Worm (Caenorhabditis elegans): Measurements from ENCODE around the gene srh-89.

The srh-89 gene

ce11 chrV:7435376-7436204 is 29.0 kb downstream of the srh-89 start, which contains the start of the genes ddo-2 and F25E5.8 (continued):
- TF ChIP-seq Y75B8A.6 (GFP tag; IDR thresholded peaks at IDR 0.05) (no peak), ceh-82 (tag; optimal IDR thresholded peaks at IDR 0.05) (no peak), nhr-77 (tag; optimal IDR thresholded peaks at IDR 0.05) (no peak), fos-1 (tag; optimal IDR thresholded peaks at IDR 0.05) (no peak), vab-7 (GFP tag; IDR thresholded peaks at IDR 0.05) (no peak), ctbp-1 (GFP tag; IDR thresholded peaks at IDR 0.05) (no peak), nhr-102 (tag; optimal IDR thresholded peaks at IDR 0.05) (no peak), aly-2 (tag; optimal IDR thresholded peaks at IDR 0.05) (no peak), F49E8.2 (tag; optimal IDR thresholded peaks at IDR 0.05; ENCODE audit: borderline replicate concordance) (no peak), nhr-76 (tag; optimal IDR thresholded peaks at IDR 0.05) (no peak), jun-1 (tag; optimal IDR thresholded peaks at IDR 0.05) (no peak), lim-7 (GFP tag; IDR thresholded peaks at IDR 0.05) (no peak), ama-1 (optimal IDR thresholded peaks at IDR 0.05) (peak; percentile 74), fkh-10 (GFP tag; optimal IDR thresholded peaks at IDR 0.05) (no peak)

DNA sequence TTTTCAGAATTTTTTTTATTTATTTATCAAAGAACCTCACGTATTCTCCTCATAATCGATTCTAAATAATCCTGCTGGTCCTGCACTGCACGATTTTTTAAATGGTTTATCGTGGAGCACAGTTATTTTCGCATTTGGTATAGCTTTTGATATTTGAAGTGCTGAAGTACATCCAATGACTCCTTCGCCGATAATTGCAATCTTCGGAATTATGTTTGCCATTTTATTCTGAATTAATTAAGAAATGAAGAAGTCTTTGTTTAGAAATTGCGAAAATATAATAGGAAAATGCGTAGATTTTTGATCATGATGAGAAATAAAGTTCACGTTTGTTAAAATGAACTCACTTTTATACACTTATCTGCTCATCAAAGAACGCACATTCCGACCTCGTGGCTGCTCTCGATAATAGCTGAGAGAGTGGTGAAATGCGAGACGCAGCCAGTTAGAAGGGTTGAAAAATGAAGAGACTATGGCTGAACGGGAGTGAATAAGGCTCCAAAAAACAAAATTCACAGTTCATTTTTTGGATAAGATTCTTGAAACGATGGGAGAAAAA is 29.7 kb downstream of the srh-89 start:
- TF ChIP-seq ama-1 (optimal IDR thresholded peaks at IDR 0.05) = peak; percentile 78
- no peak for TF ChIP-seq fkh-10 (GFP tag; optimal IDR thresholded peaks at IDR 0.05)
- peak in 1 of 2 experiments; percentile 68 for TF ChIP-seq lsy-2 (tag; optimal IDR thresholded peaks at IDR 0.05)
- peak; percentile 50; the same call in 1 of the 2 replicates for TF ChIP-seq ceh-20 (GFP tag; IDR thresholded peaks at IDR 0.05)
- peak in 1 of 2 experiments; percentile 78 for TF ChIP-seq unc-62 (GFP tag; optimal IDR thresholded peaks at IDR 0.05 in 1 of 2)
- no peak for TF ChIP-seq unc-62 (tag; optimal IDR thresholded peaks at IDR 0.05)
- peak; percentile 32 for TF ChIP-seq nhr-11 (tag; optimal IDR thresholded peaks at IDR 0.05)
- no peak for TF ChIP-seq Y5F2A.4 (GFP tag; optimal IDR thresholded peaks at IDR 0.05)
- TF ChIP-seq mdl-1 (tag; optimal IDR thresholded peaks at IDR 0.05) = peak in 1 of 2 experiments; percentile 89
- no peak for TF ChIP-seq daf-16 (GFP tag; optimal IDR thresholded peaks at IDR 0.05)
- TF ChIP-seq daf-16 (tag; optimal IDR thresholded peaks at IDR 0.05) = peak; percentile 62
- peak; percentile 56 for TF ChIP-seq nhr-48 (tag; optimal IDR thresholded peaks at IDR 0.05)
- peak; percentile 44 for TF ChIP-seq nhr-28 (tag; optimal IDR thresholded peaks at IDR 0.05)
- peak; percentile 64 for TF ChIP-seq dve-1 (tag; optimal IDR thresholded peaks at IDR 0.05; ENCODE audit: insufficient read depth)
- TF ChIP-seq dmd-6 (GFP tag; IDR thresholded peaks at IDR 0.05) = peak; percentile 78
- TF ChIP-seq mxl-3 (GFP tag; optimal IDR thresholded peaks at IDR 0.05) = peak; percentile 63
- peak; percentile 87 for TF ChIP-seq hlh-30 (tag; optimal IDR thresholded peaks at IDR 0.05; ENCODE audit: insufficient read depth)
- peak; percentile 38 for TF ChIP-seq mes-2 (tag; optimal IDR thresholded peaks at IDR 0.05; ENCODE audit: poor library complexity, severe bottlenecking)
- TF ChIP-seq tag-97 (GFP tag; IDR thresholded peaks at IDR 0.05) = no peak
- peak; percentile 23 for TF ChIP-seq duxl-1 (tag; optimal IDR thresholded peaks at IDR 0.05; ENCODE audit: poor library complexity)
- peak; percentile 28 for TF ChIP-seq nhr-6 (tag; optimal IDR thresholded peaks at IDR 0.05)
- peak in 1 of 2 experiments; percentile 10 for TF ChIP-seq hif-1 (tag; optimal IDR thresholded peaks at IDR 0.05)
- no peak for TF ChIP-seq pha-4 (GFP tag; IDR thresholded peaks at IDR 0.05)
- TF ChIP-seq pha-4 (tag; optimal IDR thresholded peaks at IDR 0.05) = peak; percentile 2
- TF ChIP-seq mxl-2 (GFP tag; conservative IDR thresholded peaks at IDR 0.05) = peak; percentile 39; the same call in 1 of the 2 replicates
- TF ChIP-seq nhr-77 (tag; optimal IDR thresholded peaks at IDR 0.05) = peak; percentile 52
- no peak for TF ChIP-seq gei-8 (GFP tag; optimal IDR thresholded peaks at IDR 0.05)
- no peak for TF ChIP-seq Y48G9A.11 (GFP tag; IDR thresholded peaks at IDR 0.05)
- TF ChIP-seq hlh-11 (tag; optimal IDR thresholded peaks at IDR 0.05) = peak; percentile 79
- no peak for TF ChIP-seq zip-2 (tag; optimal IDR thresholded peaks at IDR 0.05)
- no peak for TF ChIP-seq vab-7 (GFP tag; IDR thresholded peaks at IDR 0.05)
- no peak for TF ChIP-seq fos-1 (tag; optimal IDR thresholded peaks at IDR 0.05)
- 0 out of 2 replicates have a peak, but pooled peaks have one; percentile 28 for TF ChIP-seq zfp-3 (GFP tag; conservative IDR thresholded peaks at IDR 0.05)
- peak; percentile 35 for TF ChIP-seq mep-1 (tag; optimal IDR thresholded peaks at IDR 0.05)
- peak; percentile 11; the same call in 1 of the 2 replicates for TF ChIP-seq T26A8.4 (GFP tag; IDR thresholded peaks at IDR 0.05)
- TF ChIP-seq dpl-1 (GFP tag; optimal IDR thresholded peaks at IDR 0.05) = peak; percentile 24
